Fruit fly (Drosophila melanogaster) whole organism: Measurements from ENCODE around the gene CG7058.

ENCODE experiments used
- Dll ChIP-seq: fragments of >200 bp; optimal IDR thresholded peaks from 2 replicates; lab custom pipeline; 2017
- psq ChIP-seq: fragments of >200 bp; optimal IDR thresholded peaks from 2 replicates; lab custom pipeline; 2017

DNA sequence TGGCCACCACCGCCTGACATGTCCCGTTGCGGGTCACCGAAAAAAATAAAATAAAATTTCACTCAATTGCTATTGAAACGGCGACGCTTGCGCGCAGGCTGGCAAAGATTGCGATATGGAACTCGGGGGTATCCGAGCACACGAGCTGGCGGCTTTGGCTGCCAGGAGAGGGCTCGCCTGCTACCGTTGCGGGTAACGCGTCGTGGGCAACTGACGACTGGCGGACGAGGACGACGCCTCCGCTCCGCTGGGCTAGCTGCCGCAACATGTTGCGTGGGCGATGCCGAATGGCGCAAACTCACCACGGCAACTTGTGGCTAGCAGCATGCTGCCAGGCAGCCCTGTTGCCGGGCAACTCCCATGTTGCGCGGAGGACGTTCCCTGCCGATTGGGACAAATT, 32.7 kb upstream of the CG7058 start, which contains the start of gene CCKLR-17D3:
- no peak for TF ChIP-seq Dll (lab: Kevin White, UChicago)
- no peak for TF ChIP-seq psq (lab: Kevin White, UChicago)
